Fruit fly (Drosophila melanogaster): ENCODE data around the gene ergic53.

Gene ergic53

dm6 chr3L:8524816-8525625 is 9.8 kb upstream of the ergic53 start, which contains the start of the genes GstO1 and foi (continued):
- no peak for TF ChIP-seq CG10274 (GFP tag; optimal IDR thresholded peaks at IDR 0.05)
- no peak for TF ChIP-seq yki (optimal IDR thresholded peaks at IDR 0.05)
- TF ChIP-seq Elba2 (GFP tag; optimal IDR thresholded peaks at IDR 0.05): no peak
- TF ChIP-seq CG3065 (GFP tag; optimal IDR thresholded peaks at IDR 0.05): no peak
- TF ChIP-seq PHDP (tag; optimal IDR thresholded peaks at IDR 0.05): no peak
- no peak for TF ChIP-seq al (GFP tag; IDR thresholded peaks at IDR 0.05)
- TF ChIP-seq wdn (GFP tag; IDR thresholded peaks at IDR 0.05): no peak
- no peak for TF ChIP-seq ewg (GFP tag; optimal IDR thresholded peaks at IDR 0.05)
- TF ChIP-seq CG11504 (tag; optimal IDR thresholded peaks at IDR 0.05): no peak
- no peak; the same call in 1 of the 2 replicates for TF ChIP-seq CG14014 (GFP tag; IDR thresholded peaks at IDR 0.05)
- no peak for TF ChIP-seq Mrtf (GFP tag; IDR thresholded peaks at IDR 0.05)
- no peak; the same call in 1 of the 2 replicates for TF ChIP-seq E2f1 (GFP tag; IDR thresholded peaks at IDR 0.05)
- peak; percentile 29 for TF ChIP-seq CG8290 (GFP tag; optimal IDR thresholded peaks at IDR 0.05)
- TF ChIP-seq CG8290 (tag; optimal IDR thresholded peaks at IDR 0.05): peak in 1 of 2 experiments; percentile 73
- 0 out of 2 replicates have a peak, but pooled peaks have one; percentile 22 for TF ChIP-seq CG31224 (GFP tag; IDR thresholded peaks at IDR 0.05)
- TF ChIP-seq disco-r (GFP tag; optimal IDR thresholded peaks at IDR 0.05): no peak
- no peak for TF ChIP-seq CG11085 (GFP tag; IDR thresholded peaks at IDR 0.05)
- TF ChIP-seq Dbx (GFP tag; IDR thresholded peaks at IDR 0.05): peak; percentile 45; the same call in 1 of the 3 replicates
- no peak; the same call in 1 of the 2 replicates for TF ChIP-seq lmd (GFP tag; IDR thresholded peaks at IDR 0.05)
- TF ChIP-seq CG18599 (GFP tag; optimal IDR thresholded peaks at IDR 0.05): no peak
- no peak for TF ChIP-seq seq (GFP tag; IDR thresholded peaks at IDR 0.05)
- TF ChIP-seq CG4404 (GFP tag; IDR thresholded peaks at IDR 0.05): no peak
- no peak for TF ChIP-seq Ets65A (GFP tag)
- no peak for TF ChIP-seq slp2 (GFP tag; optimal IDR thresholded peaks at IDR 0.05)
- TF ChIP-seq CG7786 (GFP tag; optimal IDR thresholded peaks at IDR 0.05): no peak
- TF ChIP-seq dm (GFP tag; optimal IDR thresholded peaks at IDR 0.05): peak; percentile 40
- no peak for TF ChIP-seq slou (GFP tag; optimal IDR thresholded peaks at IDR 0.05)
- TF ChIP-seq CG4617 (GFP tag; optimal IDR thresholded peaks at IDR 0.05; ENCODE audit: borderline replicate concordance): no peak
- 0 out of 3 replicates have a peak, but pooled peaks have one; percentile 27 for TF ChIP-seq otp (GFP tag; IDR thresholded peaks at IDR 0.05)
- peak; percentile 35 for TF ChIP-seq tin (GFP tag; optimal IDR thresholded peaks at IDR 0.05)
- TF ChIP-seq Tbp (GFP tag; optimal IDR thresholded peaks at IDR 0.05): no peak
- peak; percentile 94 for TF ChIP-seq Dll (GFP tag; IDR thresholded peaks at IDR 0.05; ENCODE audit: partially characterized antibody)
- TF ChIP-seq Dek (tag; optimal IDR thresholded peaks at IDR 0.05): peak; percentile 37
- TF ChIP-seq exex (tag; optimal IDR thresholded peaks at IDR 0.05): no peak
- no peak for TF ChIP-seq sens-2 (GFP tag; IDR thresholded peaks at IDR 0.05)
- no peak for TF ChIP-seq CG1832 (GFP tag; optimal IDR thresholded peaks at IDR 0.05)
- no peak for TF ChIP-seq Atf-2 (GFP tag; optimal IDR thresholded peaks at IDR 0.05)
- TF ChIP-seq lilli (GFP tag; optimal IDR thresholded peaks at IDR 0.05): peak; percentile 40
- TF ChIP-seq CG8089 (GFP tag; optimal IDR thresholded peaks at IDR 0.05): no peak
- TF ChIP-seq CG3163 (GFP tag; optimal IDR thresholded peaks at IDR 0.05): no peak
- no peak for TF ChIP-seq jing (GFP tag; optimal IDR thresholded peaks at IDR 0.05)
- TF ChIP-seq gcm2 (GFP tag; optimal IDR thresholded peaks at IDR 0.05): no peak
- TF ChIP-seq dati (GFP tag; IDR thresholded peaks at IDR 0.05): no peak
- no peak for TF ChIP-seq CG11398 (GFP tag; optimal IDR thresholded peaks at IDR 0.05)
- TF ChIP-seq CG14667 (GFP tag; IDR thresholded peaks at IDR 0.05): no peak
- no peak for TF ChIP-seq CG12299 (tag; optimal IDR thresholded peaks at IDR 0.05)
- TF ChIP-seq CG15073 (GFP tag; optimal IDR thresholded peaks at IDR 0.05): no peak
- TF ChIP-seq CG12219 (GFP tag; optimal IDR thresholded peaks at IDR 0.05): no peak
- TF ChIP-seq CG5180 (GFP tag; optimal IDR thresholded peaks at IDR 0.05): no peak
- TF ChIP-seq row (GFP tag; IDR thresholded peaks at IDR 0.05): peak; percentile 76
- peak; percentile 46 for TF ChIP-seq CG30020 (tag; optimal IDR thresholded peaks at IDR 0.05)

Data from whole organism, embryonic.